Worm (Caenorhabditis elegans) whole organism, mixed stage, embryonic: ENCODE measurements around the gene scav-2.

Experiments
- M03D4.4 ChIP-seq: sonication (generic microtip); optimal IDR thresholded peaks from 2 replicates; lab custom pipeline; 2017; ENCODE audit warnings: mild to moderate bottlenecking, missing genetic modification characterization, missing compliant biosample characterization
- ceh-39 ChIP-seq: fragments of 150-350 bp; optimal IDR thresholded peaks from 2 replicates; lab custom pipeline; 2014; ENCODE audit warnings: missing biosample characterization, missing genetic modification characterization
- ceh-83 ChIP-seq: fragments of 200-800 bp; sonication (Bioruptor generic); optimal IDR thresholded peaks from 2 replicates; lab custom pipeline; 2018; ENCODE audit warnings: mild to moderate bottlenecking, missing genetic modification characterization, missing compliant biosample characterization
- ces-1 ChIP-seq: fragments of 150-350 bp; optimal IDR thresholded peaks from 2 replicates; lab custom pipeline; 2014; ENCODE audit warnings: missing biosample characterization, missing genetic modification reagents, missing genetic modification characterization
- cnd-1 ChIP-seq: fragments of 200-800 bp; sonication (Bioruptor generic); optimal IDR thresholded peaks from 2 replicates; lab custom pipeline; 2018; ENCODE audit warnings: mild to moderate bottlenecking, missing genetic modification characterization, missing compliant biosample characterization
- elt-1 ChIP-seq: sonication (generic microtip); optimal IDR thresholded peaks from 2 replicates; lab custom pipeline; 2017; ENCODE audit warnings: missing genetic modification characterization, mild to moderate bottlenecking, missing compliant biosample characterization, antibody characterized with exemption, moderate library complexity, borderline replicate concordance; ENCODE audit not compliant: insufficient read depth
- elt-3 ChIP-seq: fragments of 150-350 bp; optimal IDR thresholded peaks from 2 replicates; lab custom pipeline; 2014; ENCODE audit warnings: missing biosample characterization, missing genetic modification characterization
- flh-1 ChIP-seq: fragments of 200-800 bp; sonication (Bioruptor generic); optimal IDR thresholded peaks from 2 replicates; lab custom pipeline; 2018; ENCODE audit warnings: mild to moderate bottlenecking, missing genetic modification characterization, moderate library complexity, missing compliant biosample characterization
- ham-2 ChIP-seq: fragments of 200-800 bp; sonication (Bioruptor generic); optimal IDR thresholded peaks from 2 replicates; lab custom pipeline; 2018; ENCODE audit warnings: mild to moderate bottlenecking, missing genetic modification characterization, missing compliant biosample characterization
- hlh-1 ChIP-seq: fragments of 150-350 bp; optimal IDR thresholded peaks from 2 replicates; lab custom pipeline; 2014; ENCODE audit warnings: missing biosample characterization, missing genetic modification reagents, missing genetic modification characterization
- lin-13 ChIP-seq: fragments of 150-350 bp; optimal IDR thresholded peaks from 2 replicates; lab custom pipeline; 2014; ENCODE audit warnings: missing biosample characterization, missing genetic modification characterization
- lin-32 ChIP-seq: fragments of 200-800 bp; sonication (Bioruptor generic); optimal IDR thresholded peaks from 2 replicates; lab custom pipeline; 2018; ENCODE audit warnings: mild to moderate bottlenecking, missing genetic modification characterization, missing compliant biosample characterization
- mab-5 ChIP-seq: fragments of 150-350 bp; optimal IDR thresholded peaks from 2 replicates; lab custom pipeline; 2014; ENCODE audit warnings: missing biosample characterization, missing genetic modification characterization
- mep-1 ChIP-seq: fragments of 150-350 bp; optimal IDR thresholded peaks from 2 replicates; lab custom pipeline; 2017; ENCODE audit warnings: missing biosample characterization, missing genetic modification reagents, missing genetic modification characterization, inconsistent platforms
- mls-2 ChIP-seq: sonication (generic microtip); optimal IDR thresholded peaks from 2 replicates; lab custom pipeline; 2016; ENCODE audit warnings: mild to moderate bottlenecking, missing genetic modification characterization, moderate library complexity, missing compliant biosample characterization
- nhr-12 ChIP-seq: fragments of 150-350 bp; optimal IDR thresholded peaks from 2 replicates; lab custom pipeline; 2014; ENCODE audit warnings: missing biosample characterization, missing genetic modification characterization
- nhr-237 ChIP-seq: fragments of 150-350 bp; optimal IDR thresholded peaks from 2 replicates; lab custom pipeline; 2014; ENCODE audit warnings: missing biosample characterization, missing genetic modification characterization
- nhr-28 ChIP-seq: fragments of 150-350 bp; optimal IDR thresholded peaks from 2 replicates; lab custom pipeline; 2014; ENCODE audit warnings: missing biosample characterization, missing genetic modification characterization
- nhr-76 ChIP-seq: sonication (generic microtip); optimal IDR thresholded peaks from 2 replicates; lab custom pipeline; 2017; ENCODE audit warnings: missing biosample characterization, missing genetic modification characterization
- pha-4 ChIP-seq: fragments of 150-350 bp; optimal IDR thresholded peaks from 2 replicates; lab custom pipeline; 2018; ENCODE audit warnings: missing biosample characterization, missing genetic modification reagents, missing genetic modification characterization
- snpc-4 ChIP-seq: fragments of 150-350 bp; optimal IDR thresholded peaks from 2 replicates; lab custom pipeline; 2014; ENCODE audit warnings: missing biosample characterization, missing genetic modification characterization
- sptf-1 ChIP-seq: sonication (generic microtip); optimal IDR thresholded peaks from 2 replicates; lab custom pipeline; 2017; ENCODE audit warnings: mild to moderate bottlenecking, missing genetic modification characterization, moderate library complexity, missing compliant biosample characterization
- tbx-8 ChIP-seq: fragments of 200-800 bp; sonication (Bioruptor generic); optimal IDR thresholded peaks from 2 replicates; lab custom pipeline; 2018; ENCODE audit warnings: mild to moderate bottlenecking, missing genetic modification characterization, moderate library complexity, missing compliant biosample characterization
- unc-120 ChIP-seq: sonication (generic microtip); optimal IDR thresholded peaks from 2 replicates; lab custom pipeline; 2017; ENCODE audit warnings: missing genetic modification characterization, missing compliant biosample characterization; ENCODE audit not compliant: poor library complexity, severe bottlenecking
- unc-39 ChIP-seq: fragments of 150-350 bp; optimal IDR thresholded peaks from 2 replicates; lab custom pipeline; 2014; ENCODE audit warnings: missing biosample characterization, missing genetic modification characterization
- unc-62 ChIP-seq: fragments of 150-350 bp; optimal IDR thresholded peaks from 2 replicates; lab custom pipeline; 2014; ENCODE audit warnings: missing biosample characterization, missing genetic modification reagents, missing genetic modification characterization
- zip-8 ChIP-seq: fragments of 150-350 bp; optimal IDR thresholded peaks from 2 replicates; lab custom pipeline; 2014; ENCODE audit warnings: missing biosample characterization, missing genetic modification characterization
- ztf-11 ChIP-seq: fragments of 150-350 bp; optimal IDR thresholded peaks from 2 replicates; lab custom pipeline; 2014; ENCODE audit warnings: missing biosample characterization, missing genetic modification characterization

Gene scav-2

ce11 chrIII:13555234-13555633 lies at the start of gene scav-2:
Gene scav-2, minus strand, starts transcription at chrIII:13555334.
- TF ChIP-seq nhr-12 (tag; lab: Kevin White, UChicago) (no peak), cnd-1 (tag; lab: Kevin White, UChicago) (no peak), ces-1 (no peak), sptf-1 (tag; lab: Kevin White, UChicago) (no peak), ztf-11 (tag; lab: Kevin White, UChicago) (no peak)

DNA sequence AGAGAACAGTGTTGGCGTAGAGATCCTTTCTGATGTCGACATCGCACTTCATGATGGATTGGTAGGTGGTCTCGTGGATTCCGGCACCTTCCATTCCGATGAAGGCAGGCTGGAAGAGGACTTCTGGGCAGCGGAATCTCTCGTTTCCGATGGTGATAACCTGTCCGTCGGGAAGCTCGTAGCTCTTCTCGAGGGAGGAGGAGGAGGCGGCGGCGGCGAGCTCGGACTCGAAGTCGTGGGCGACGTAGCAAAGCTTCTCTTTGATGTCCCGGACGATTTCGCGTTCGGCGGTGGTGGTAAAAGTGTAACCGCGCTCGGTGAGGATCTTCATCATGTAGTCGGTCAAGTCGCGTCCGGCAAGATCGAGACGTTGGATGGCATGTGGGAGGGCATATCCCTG lies 49.7 kb upstream of the scav-2 start:
- TF ChIP-seq mep-1 (tag; lab: Kevin White, UChicago) = no peak
- TF ChIP-seq unc-62 (GFP tag; lab: Kevin White, UChicago) = no peak
- TF ChIP-seq ham-2 (GFP tag; lab: Kevin White, UChicago) = no peak
- no peak for TF ChIP-seq mab-5 (tag; lab: Kevin White, UChicago)
- TF ChIP-seq hlh-1 = no peak
- TF ChIP-seq M03D4.4 (tag; lab: Kevin White, UChicago) = no peak
- no peak for TF ChIP-seq nhr-28 (tag; lab: Kevin White, UChicago)
- TF ChIP-seq tbx-8 (GFP tag; lab: Kevin White, UChicago) = no peak
- TF ChIP-seq unc-39 = no peak
- no peak for TF ChIP-seq mls-2
- no peak for TF ChIP-seq nhr-237 (tag; lab: Kevin White, UChicago)
- TF ChIP-seq ces-1 = no peak
- no peak for TF ChIP-seq zip-8 (tag; lab: Kevin White, UChicago)
- no peak for TF ChIP-seq unc-120 (tag; lab: Kevin White, UChicago)
- TF ChIP-seq flh-1 (GFP tag; lab: Kevin White, UChicago) = no peak
- no peak for TF ChIP-seq ceh-39
- TF ChIP-seq ceh-83 (GFP tag; lab: Kevin White, UChicago) = no peak

DNA sequence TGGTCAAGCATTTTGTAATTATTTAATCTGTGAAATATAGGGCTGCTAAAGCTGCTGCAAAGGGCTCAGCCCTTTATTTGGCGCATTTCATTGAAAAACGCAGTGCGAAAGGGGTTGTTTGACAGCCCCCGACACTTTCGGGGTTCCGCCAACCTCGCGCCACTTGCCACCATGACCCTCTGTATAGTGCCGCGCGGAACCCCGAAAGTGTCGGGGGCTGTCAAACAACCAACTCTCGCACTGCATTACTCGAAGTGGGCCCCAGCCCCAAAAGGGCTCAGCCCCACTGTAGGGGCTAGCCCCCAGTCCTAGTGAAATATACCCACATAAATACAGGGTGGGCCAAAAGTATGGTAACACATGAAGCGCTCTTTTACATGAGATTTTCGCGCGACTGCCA lies 45.1 kb upstream of the scav-2 start:
- TF ChIP-seq ceh-39 = no peak
- TF ChIP-seq nhr-237 (tag; lab: Kevin White, UChicago) = no peak
- TF ChIP-seq snpc-4 = no peak
- no peak for TF ChIP-seq nhr-12 (tag; lab: Kevin White, UChicago)
- TF ChIP-seq, all 35 proteins: peak for 0

- TF ChIP-seq ceh-83 (GFP tag; lab: Kevin White, UChicago) = peak; percentile 15
- no peak for TF ChIP-seq nhr-12 (tag; lab: Kevin White, UChicago)
- no peak for TF ChIP-seq flh-1 (GFP tag; lab: Kevin White, UChicago)
- no peak for TF ChIP-seq elt-1 (tag; lab: Kevin White, UChicago)
- no peak for TF ChIP-seq mls-2
- no peak for TF ChIP-seq unc-62 (GFP tag; lab: Kevin White, UChicago)
These were observed 26.6 kb upstream of the scav-2 start for ce11 chrIII:13581727-13582126.

- TF ChIP-seq ceh-83 (GFP tag; lab: Kevin White, UChicago) (no peak), lin-32 (GFP tag; lab: Kevin White, UChicago) (no peak), nhr-76 (tag; lab: Kevin White, UChicago) (no peak), mls-2 (no peak), elt-1 (tag; lab: Kevin White, UChicago) (no peak)
These were observed 25.4 kb upstream of the scav-2 start, which contains the start of gene T05D4.5 for ce11 chrIII:13580538-13580937. Gene T05D4.5, plus strand, starts transcription at chrIII:13580838.

ce11 chrIII:13580076-13580475 lies 24.9 kb upstream of the scav-2 start:
- TF ChIP-seq ceh-83 (GFP tag; lab: Kevin White, UChicago) (no peak), elt-1 (tag; lab: Kevin White, UChicago) (no peak), elt-3 (no peak), hlh-1 (no peak), lin-13 (no peak), M03D4.4 (tag; lab: Kevin White, UChicago) (no peak), unc-39 (no peak), ces-1 (no peak), mep-1 (tag; lab: Kevin White, UChicago) (no peak), lin-32 (GFP tag; lab: Kevin White, UChicago) (no peak), pha-4 (tag; lab: Kevin White, UChicago) (no peak), zip-8 (tag; lab: Kevin White, UChicago) (no peak), nhr-237 (tag; lab: Kevin White, UChicago) (no peak), unc-120 (tag; lab: Kevin White, UChicago) (no peak)
